Fruit fly (Drosophila melanogaster): ENCODE measurements around the gene OdsH.

The OdsH gene

dm6 chrX:17841923-17842322, 51.1 kb downstream of the OdsH start, which contains the start of gene Taf9 (continued):
- TF ChIP-seq Vsx1 (GFP tag; optimal IDR thresholded peaks at IDR 0.05) (no peak), dysf (GFP tag; IDR thresholded peaks at IDR 0.05) (no peak), Dip3 (GFP tag; optimal IDR thresholded peaks at IDR 0.05) (no peak), dmrt99B (tag; optimal IDR thresholded peaks at IDR 0.05) (no peak), jigr1 (GFP tag; IDR thresholded peaks at IDR 0.05) (no peak), CG10431 (GFP tag; optimal IDR thresholded peaks at IDR 0.05) (no peak), gro (GFP tag; optimal IDR thresholded peaks at IDR 0.05) (peak; percentile 13), CG30403 (GFP tag; optimal IDR thresholded peaks at IDR 0.05) (no peak), inv (GFP tag; IDR thresholded peaks at IDR 0.05; ENCODE audit: partially characterized antibody) (peak; percentile 75), CG4820 (GFP tag; optimal IDR thresholded peaks at IDR 0.05) (no peak), CG9932 (GFP tag; IDR thresholded peaks at IDR 0.05) (peak; percentile 31; the same call in 1 of the 2 replicates), HLH3B (GFP tag; IDR thresholded peaks at IDR 0.05) (no peak), PHDP (tag; optimal IDR thresholded peaks at IDR 0.05) (no peak), CG1792 (GFP tag; optimal IDR thresholded peaks at IDR 0.05) (no peak), sens (GFP tag) (no peak), Mes4 (GFP tag; optimal IDR thresholded peaks at IDR 0.05) (no peak), CHES-1-like (GFP tag; optimal IDR thresholded peaks at IDR 0.05) (no peak), nom (GFP tag; optimal IDR thresholded peaks at IDR 0.05) (no peak), CG4424 (GFP tag; optimal IDR thresholded peaks at IDR 0.05) (no peak), CG5953 (GFP tag; IDR thresholded peaks at IDR 0.05) (no peak), CG11696 (GFP tag; IDR thresholded peaks at IDR 0.05) (no peak), Dp (GFP tag; optimal IDR thresholded peaks at IDR 0.05) (peak; percentile 68), ATbp (GFP tag; optimal IDR thresholded peaks at IDR 0.05) (no peak), CG8765 (GFP tag; IDR thresholded peaks at IDR 0.05) (no peak), CG10654 (GFP tag; optimal IDR thresholded peaks at IDR 0.05) (no peak), CG13624 (GFP tag; optimal IDR thresholded peaks at IDR 0.05) (peak; percentile 15), bowl (GFP tag; IDR thresholded peaks at IDR 0.05) (no peak), phol (tag; optimal IDR thresholded peaks at IDR 0.05) (peak; percentile 71), Side (GFP tag; optimal IDR thresholded peaks at IDR 0.05) (no peak), CG5180 (GFP tag; optimal IDR thresholded peaks at IDR 0.05) (no peak), Lhr (GFP tag; optimal IDR thresholded peaks at IDR 0.05) (no peak), Pdp1 (GFP tag; optimal IDR thresholded peaks at IDR 0.05) (peak in 1 of 2 experiments; percentile 20), CG17568 (GFP tag; optimal IDR thresholded peaks at IDR 0.05) (no peak), CG4360 (GFP tag; IDR thresholded peaks at IDR 0.05) (no peak), CG6254 (GFP tag; optimal IDR thresholded peaks at IDR 0.05) (no peak), CG8290 (GFP tag; optimal IDR thresholded peaks at IDR 0.05) (no peak), CG8290 (tag; optimal IDR thresholded peaks at IDR 0.05) (peak in 1 of 2 experiments; percentile 31), Sox100B (GFP tag; optimal IDR thresholded peaks at IDR 0.05) (no peak), CG7745 (tag; optimal IDR thresholded peaks at IDR 0.05) (no peak), otp (GFP tag; IDR thresholded peaks at IDR 0.05) (no peak), trem (tag; optimal IDR thresholded peaks at IDR 0.05) (peak; percentile 24), Hr3 (GFP tag; optimal IDR thresholded peaks at IDR 0.05) (no peak), Dbx (GFP tag; IDR thresholded peaks at IDR 0.05) (0 out of 3 replicates have a peak, but pooled peaks have one; percentile 15), kni (GFP tag; optimal IDR thresholded peaks at IDR 0.05) (no peak), gcm (GFP tag; optimal IDR thresholded peaks at IDR 0.05) (no peak), her (GFP tag; optimal IDR thresholded peaks at IDR 0.05) (no peak), CG8944 (GFP tag; optimal IDR thresholded peaks at IDR 0.05) (no peak), Aef1 (GFP tag; IDR thresholded peaks at IDR 0.05) (no peak), Fer2 (tag; optimal IDR thresholded peaks at IDR 0.05) (no peak), Max (GFP tag; optimal IDR thresholded peaks at IDR 0.05) (no peak), CG11504 (tag; optimal IDR thresholded peaks at IDR 0.05) (no peak), Antp (GFP tag; optimal IDR thresholded peaks at IDR 0.05) (no peak)
